Worm (Caenorhabditis elegans) whole organism, L4/young adult: ENCODE measurements around the gene sea-2.

Experiments
- W03F9.2 ChIP-seq: fragments of 150-350 bp; optimal IDR thresholded peaks from 2 replicates; lab custom pipeline; 2014; ENCODE audit warnings: missing biosample characterization, missing genetic modification characterization
- dao-5 ChIP-seq: sonication (generic microtip); optimal IDR thresholded peaks from 2 replicates; lab custom pipeline; 2016; ENCODE audit warnings: missing genotype, missing genetic modification characterization, moderate library complexity, missing compliant biosample characterization
- him-1 ChIP-seq: sonication (generic microtip); optimal IDR thresholded peaks from 2 replicates; lab custom pipeline; 2016; ENCODE audit warnings: missing genotype, missing genetic modification reagents, missing genetic modification characterization, missing compliant biosample characterization

Gene sea-2

ce11 chrII:3968070-3968469 lies 17.9 kb downstream of the sea-2 start:
- no peak for TF ChIP-seq dao-5 (tag; lab: Kevin White, UChicago)
- no peak for TF ChIP-seq W03F9.2 (tag; lab: Kevin White, UChicago)
- TF ChIP-seq him-1 (tag; lab: Kevin White, UChicago) = no peak

- no peak for TF ChIP-seq dao-5 (tag; lab: Kevin White, UChicago)
- no peak for TF ChIP-seq him-1 (tag; lab: Kevin White, UChicago)
Observed at ce11 chrII:3968808-3969207, 18.6 kb downstream of the sea-2 start.

- TF ChIP-seq him-1 (tag; lab: Kevin White, UChicago) = no peak
- no peak for TF ChIP-seq W03F9.2 (tag; lab: Kevin White, UChicago)
- no peak for TF ChIP-seq dao-5 (tag; lab: Kevin White, UChicago)
Observed at ce11 chrII:3972153-3972552, 22.0 kb downstream of the sea-2 start, which contains the start of gene K10G6.9. Gene K10G6.9, plus strand, starts transcription at chrII:3972262.

- no peak for TF ChIP-seq W03F9.2 (tag; lab: Kevin White, UChicago)
- no peak for TF ChIP-seq dao-5 (tag; lab: Kevin White, UChicago)
- no peak for TF ChIP-seq him-1 (tag; lab: Kevin White, UChicago)
Observed at ce11 chrII:3974953-3975352, 24.8 kb downstream of the sea-2 start, which contains the start of gene cank-26. Gene cank-26, minus strand, starts transcription at chrII:3975065.

ce11 chrII:3975942-3976341 lies 25.8 kb downstream of the sea-2 start, which contains the start of gene dos-2:
Gene dos-2, plus strand, starts transcription at chrII:3976242.
- no peak for TF ChIP-seq him-1 (tag; lab: Kevin White, UChicago)

ce11 chrII:3978198-3978597 lies 28.0 kb downstream of the sea-2 start:
- TF ChIP-seq W03F9.2 (tag; lab: Kevin White, UChicago) = no peak
- no peak for TF ChIP-seq him-1 (tag; lab: Kevin White, UChicago)
- no peak for TF ChIP-seq dao-5 (tag; lab: Kevin White, UChicago)

- TF ChIP-seq W03F9.2 (tag; lab: Kevin White, UChicago) (no peak), him-1 (tag; lab: Kevin White, UChicago) (no peak)
Observed at ce11 chrII:3980373-3980772, 30.2 kb downstream of the sea-2 start.

ce11 chrII:3982313-3982712 lies 32.1 kb downstream of the sea-2 start, which contains the start of gene lin-31:
Gene lin-31, plus strand, starts transcription at chrII:3982549.
- TF ChIP-seq dao-5 (tag; lab: Kevin White, UChicago) (no peak), him-1 (tag; lab: Kevin White, UChicago) (no peak), W03F9.2 (tag; lab: Kevin White, UChicago) (no peak)

ce11 chrII:3984242-3984641 lies 34.1 kb downstream of the sea-2 start:
- TF ChIP-seq dao-5 (tag; lab: Kevin White, UChicago) (no peak), W03F9.2 (tag; lab: Kevin White, UChicago) (no peak), him-1 (tag; lab: Kevin White, UChicago) (no peak)

- TF ChIP-seq dao-5 (tag; lab: Kevin White, UChicago) (no peak), W03F9.2 (tag; lab: Kevin White, UChicago) (no peak)
Observed at ce11 chrII:3986906-3987305, 36.7 kb downstream of the sea-2 start, which contains the start of gene K10G6.5. Gene K10G6.5, plus strand, starts transcription at chrII:3987250.

- no peak for TF ChIP-seq dao-5 (tag; lab: Kevin White, UChicago)
- no peak for TF ChIP-seq W03F9.2 (tag; lab: Kevin White, UChicago)
- TF ChIP-seq him-1 (tag; lab: Kevin White, UChicago) = no peak
Observed at ce11 chrII:3989627-3990367, 39.6 kb downstream of the sea-2 start, which contains the start of gene Y14H12A.2. Gene Y14H12A.2, minus strand, starts transcription at chrII:3989677.

- TF ChIP-seq him-1 (tag; lab: Kevin White, UChicago) = no peak
- TF ChIP-seq dao-5 (tag; lab: Kevin White, UChicago) = no peak
- no peak for TF ChIP-seq W03F9.2 (tag; lab: Kevin White, UChicago)
Observed at ce11 chrII:3990706-3991105, 40.5 kb downstream of the sea-2 start.

ce11 chrII:3992029-3992428 lies 41.9 kb downstream of the sea-2 start:
- TF ChIP-seq W03F9.2 (tag; lab: Kevin White, UChicago) (no peak), him-1 (tag; lab: Kevin White, UChicago) (no peak), dao-5 (tag; lab: Kevin White, UChicago) (no peak)

- TF ChIP-seq W03F9.2 (tag; lab: Kevin White, UChicago) = no peak
- TF ChIP-seq him-1 (tag; lab: Kevin White, UChicago) = no peak
- no peak for TF ChIP-seq dao-5 (tag; lab: Kevin White, UChicago)
Observed at ce11 chrII:3992660-3993245, 42.6 kb downstream of the sea-2 start, which contains the start of gene Y14H12A.1. Gene Y14H12A.1, plus strand, starts transcription at chrII:3993195.
